Fruit fly (Drosophila melanogaster): Measurements from ENCODE around the gene CG15155.

- no peak for TF ChIP-seq CG8478 (optimal IDR thresholded peaks at IDR 0.05)
- no peak for TF ChIP-seq CTCF (optimal IDR thresholded peaks at IDR 0.05)
Observed at dm6 chr2L:18144268-18144834, 10.3 kb upstream of the CG15155 start.
